Fruit fly (Drosophila melanogaster) whole organism, prepupa: Measurements from ENCODE around the gene Duox.

Source experiments
- CG10669 ChIP-seq: fragments of 200-800 bp; sonication (Bioruptor generic); optimal IDR thresholded peaks from 3 replicates; lab custom pipeline; 2018; ENCODE audit warnings: missing biosample characterization, mild to moderate bottlenecking, missing genetic modification characterization, moderate library complexity
- CG11294 ChIP-seq: fragments of 200-800 bp; sonication (Bioruptor generic); IDR thresholded peaks from 2 replicates; pipeline ENCODE4 v1.3.6; 2022; ENCODE audit warnings: missing biosample characterization, missing genetic modification characterization
- CG11762 ChIP-seq: fragments of 200-800 bp; sonication (Bioruptor generic); optimal IDR thresholded peaks from 3 replicates; lab custom pipeline; 2016; ENCODE audit warnings: missing biosample characterization, missing genetic modification characterization; ENCODE audit not compliant: insufficient read depth
- CG11902 ChIP-seq: fragments of 200-800 bp; sonication (Bioruptor generic); optimal IDR thresholded peaks from 3 replicates; lab custom pipeline; 2016; ENCODE audit warnings: missing biosample characterization, missing genetic modification characterization
- CG15336 ChIP-seq: fragments of 200-800 bp; sonication (Bioruptor generic); IDR thresholded peaks from 2 replicates; pipeline ENCODE4 v1.3.6; 2022; ENCODE audit warnings: missing biosample characterization, missing genetic modification characterization
- CG1621 ChIP-seq: fragments of 200-800 bp; sonication (Bioruptor generic); optimal IDR thresholded peaks from 3 replicates; lab custom pipeline; 2018; ENCODE audit warnings: missing biosample characterization, mild to moderate bottlenecking, missing genetic modification characterization
- CG16779 ChIP-seq: fragments of 200-800 bp; sonication (Bioruptor generic); optimal IDR thresholded peaks from 3 replicates; lab custom pipeline; 2017; ENCODE audit warnings: missing biosample characterization, mild to moderate bottlenecking, missing genetic modification characterization
- CG3032 ChIP-seq: fragments of 200-800 bp; optimal IDR thresholded peaks from 2 replicates; lab custom pipeline; 2019; ENCODE audit warnings: missing biosample characterization, mild to moderate bottlenecking, missing genetic modification characterization, moderate library complexity
- CG32006 ChIP-seq: fragments of 200-800 bp; sonication (Bioruptor generic); optimal IDR thresholded peaks from 3 replicates; lab custom pipeline; 2017; ENCODE audit warnings: missing biosample characterization, mild to moderate bottlenecking, missing genetic modification characterization
- CG34406 ChIP-seq: fragments of 200-800 bp; sonication (Bioruptor generic); optimal IDR thresholded peaks from 3 replicates; lab custom pipeline; 2016; ENCODE audit warnings: missing biosample characterization, missing genetic modification characterization
- CG3919 ChIP-seq: fragments of 200-800 bp; sonication (Bioruptor generic); optimal IDR thresholded peaks from 3 replicates; lab custom pipeline; 2016; ENCODE audit warnings: missing biosample characterization, missing genetic modification characterization
- CG6163 ChIP-seq: fragments of 200-800 bp; sonication (Bioruptor generic); IDR thresholded peaks from 3 replicates; pipeline ENCODE4 v1.3.6; 2022; ENCODE audit warnings: missing biosample characterization, missing genetic modification characterization
- CG6276 ChIP-seq: fragments of 200-800 bp; sonication (Bioruptor generic); optimal IDR thresholded peaks from 2 replicates; lab custom pipeline; 2017; ENCODE audit warnings: missing biosample characterization, mild to moderate bottlenecking, missing genetic modification characterization
- CG6808 ChIP-seq: fragments of 200-800 bp; sonication (Bioruptor generic); optimal IDR thresholded peaks from 3 replicates; lab custom pipeline; 2017; ENCODE audit warnings: missing biosample characterization, missing genetic modification characterization, mild to moderate bottlenecking, moderate library complexity, missing genetic modification reagents
- CG7368 ChIP-seq: fragments of 200-800 bp; sonication (Bioruptor generic); optimal IDR thresholded peaks from 3 replicates; lab custom pipeline; 2016; ENCODE audit warnings: missing biosample characterization, missing genetic modification characterization
- CG8632 ChIP-seq: fragments of 200-800 bp; sonication (Bioruptor generic); optimal IDR thresholded peaks from 3 replicates; lab custom pipeline; 2016; ENCODE audit warnings: missing biosample characterization, missing genetic modification characterization
- CG9139 ChIP-seq: fragments of 200-800 bp; sonication (Bioruptor generic); optimal IDR thresholded peaks from 3 replicates; lab custom pipeline; 2017; ENCODE audit warnings: missing biosample characterization, mild to moderate bottlenecking, missing genetic modification characterization
- Eip75B ChIP-seq: fragments of 200-800 bp; sonication (Bioruptor generic); optimal IDR thresholded peaks from 3 replicates; lab custom pipeline; 2016; ENCODE audit warnings: missing biosample characterization, missing genetic modification characterization
- Eip78C ChIP-seq: fragments of 200-800 bp; sonication (Bioruptor generic); peaks from one replicate; lab custom pipeline; 2016; ENCODE audit warnings: missing biosample characterization, missing genetic modification characterization
- Eip93F ChIP-seq: fragments of 200-800 bp; sonication (Bioruptor generic); optimal IDR thresholded peaks from 2 replicates; lab custom pipeline; 2016; ENCODE audit warnings: missing biosample characterization, mild to moderate bottlenecking, missing genetic modification characterization
- Ets21C ChIP-seq: fragments of 200-800 bp; sonication (Bioruptor generic); optimal IDR thresholded peaks from 3 replicates; lab custom pipeline; 2016; ENCODE audit warnings: missing biosample characterization, missing genetic modification characterization
- Ets96B ChIP-seq: fragments of 200-800 bp; optimal IDR thresholded peaks from 2 replicates; lab custom pipeline; 2019; ENCODE audit warnings: missing biosample characterization, mild to moderate bottlenecking, missing genetic modification characterization, moderate library complexity
- Gug ChIP-seq: fragments of 200-800 bp; sonication (Bioruptor generic); IDR thresholded peaks from 2 replicates; pipeline ENCODE4 v1.3.6; 2022; ENCODE audit warnings: missing biosample characterization, missing genetic modification characterization
- Hr39 ChIP-seq: fragments of 200-800 bp; sonication (Bioruptor generic); optimal IDR thresholded peaks from 2 replicates; lab custom pipeline; 2016; ENCODE audit warnings: missing biosample characterization, missing genetic modification characterization
- Hr4 ChIP-seq: fragments of 200-800 bp; sonication (Bioruptor generic); optimal IDR thresholded peaks from 3 replicates; lab custom pipeline; 2016; ENCODE audit warnings: missing biosample characterization, missing genetic modification characterization
- Lpt ChIP-seq: fragments of 200-800 bp; sonication (Bioruptor generic); optimal IDR thresholded peaks from 3 replicates; lab custom pipeline; 2016; ENCODE audit warnings: missing biosample characterization, missing genetic modification characterization
- Met ChIP-seq: fragments of 200-800 bp; sonication (Bioruptor generic); optimal IDR thresholded peaks from 3 replicates; lab custom pipeline; 2016; ENCODE audit warnings: missing biosample characterization, missing genetic modification characterization
- OdsH ChIP-seq: fragments of 200-800 bp; sonication (Bioruptor generic); optimal IDR thresholded peaks from 3 replicates; lab custom pipeline; 2016; ENCODE audit warnings: missing biosample characterization, missing genetic modification characterization
- Smox ChIP-seq: fragments of 200-800 bp; sonication (Bioruptor generic); optimal IDR thresholded peaks from 3 replicates; lab custom pipeline; 2016; ENCODE audit warnings: missing biosample characterization, missing genetic modification characterization
- Sox102F ChIP-seq: fragments of 200-800 bp; sonication (Bioruptor generic); optimal IDR thresholded peaks from 2 replicates; lab custom pipeline; 2016; ENCODE audit warnings: missing biosample characterization, mild to moderate bottlenecking, missing genetic modification characterization
- Sox14 ChIP-seq: fragments of 200-800 bp; sonication (Bioruptor generic); optimal IDR thresholded peaks from 3 replicates; lab custom pipeline; 2016; ENCODE audit warnings: missing biosample characterization, missing genetic modification characterization
- Sox15 ChIP-seq: fragments of 200-800 bp; sonication (Bioruptor generic); optimal IDR thresholded peaks from 3 replicates; lab custom pipeline; 2016; ENCODE audit warnings: missing biosample characterization, missing genetic modification characterization
- achi ChIP-seq: fragments of 200-800 bp; sonication (Bioruptor generic); optimal IDR thresholded peaks from 3 replicates; lab custom pipeline; 2016; ENCODE audit warnings: missing biosample characterization, missing genetic modification characterization
- acj6 ChIP-seq: fragments of 200-800 bp; sonication (Bioruptor generic); optimal IDR thresholded peaks from 3 replicates; lab custom pipeline; 2016; ENCODE audit warnings: missing biosample characterization, missing genetic modification characterization
- eg ChIP-seq: fragments of 200-800 bp; sonication (Bioruptor generic); IDR thresholded peaks from 3 replicates; pipeline ENCODE4 v1.3.6; 2022; ENCODE audit warnings: missing biosample characterization, missing genetic modification characterization
- esn ChIP-seq: fragments of 200-800 bp; sonication (Bioruptor generic); optimal IDR thresholded peaks from 2 replicates; lab custom pipeline; 2016; ENCODE audit warnings: missing biosample characterization, mild to moderate bottlenecking, missing genetic modification characterization, moderate library complexity
- fd59A ChIP-seq: fragments of 200-800 bp; sonication (Bioruptor generic); optimal IDR thresholded peaks from 2 replicates; lab custom pipeline; 2017; ENCODE audit warnings: missing biosample characterization, mild to moderate bottlenecking, missing genetic modification characterization, missing genetic modification reagents
- fd85E ChIP-seq: fragments of 200-800 bp; sonication (Bioruptor generic); optimal IDR thresholded peaks from 3 replicates; lab custom pipeline; 2016; ENCODE audit warnings: missing biosample characterization, missing genetic modification characterization
- fkh ChIP-seq: fragments of 200-800 bp; sonication (Bioruptor generic); optimal IDR thresholded peaks from 3 replicates; lab custom pipeline; 2017; ENCODE audit warnings: missing biosample characterization, mild to moderate bottlenecking, missing genetic modification characterization, moderate library complexity
- pdm3 ChIP-seq: fragments of 200-800 bp; sonication (Bioruptor generic); optimal IDR thresholded peaks from 3 replicates; lab custom pipeline; 2016; ENCODE audit warnings: missing biosample characterization, missing genetic modification characterization
- salr ChIP-seq, 2 experiments: fragments of 200-800 bp; sonication (Bioruptor generic); optimal IDR thresholded peaks; 3 replicates each; lab custom pipeline; 2016 to 2018; ENCODE audit warnings: missing biosample characterization in 2 of 2, missing genetic modification characterization in 2 of 2, mild to moderate bottlenecking in 1 of 2
- ss ChIP-seq, 2 experiments: fragments of 200-800 bp; sonication (Bioruptor generic); optimal IDR thresholded peaks; 2 replicates in 1 of 2; 3 replicates in 1 of 2; lab custom pipeline; 2017 to 2018; ENCODE audit warnings: mild to moderate bottlenecking in 2 of 2, missing biosample characterization in 2 of 2, missing genetic modification characterization in 2 of 2, moderate library complexity in 1 of 2
- svp ChIP-seq: fragments of 200-800 bp; sonication (Bioruptor generic); peaks from one replicate; lab custom pipeline; 2016; ENCODE audit warnings: missing biosample characterization, missing genetic modification characterization
- topi ChIP-seq: fragments of 200-800 bp; sonication (Bioruptor generic); optimal IDR thresholded peaks from 3 replicates; lab custom pipeline; 2016; ENCODE audit warnings: missing biosample characterization, missing genetic modification characterization
- vri ChIP-seq: fragments of 200-800 bp; sonication (Bioruptor generic); optimal IDR thresholded peaks from 3 replicates; lab custom pipeline; 2016; ENCODE audit warnings: missing biosample characterization, mild to moderate bottlenecking, missing genetic modification characterization

The Duox gene

dm6 chr2L:2856960-2857584 is 27.0 kb upstream of the Duox start, which contains the start of gene CG2991 (continued):
- TF ChIP-seq fd85E (GFP tag; lab: Kevin White, UChicago) (no peak), Hr4 (GFP tag; lab: Kevin White, UChicago) (no peak), Sox102F (peak; percentile 58), salr (GFP tag; optimal IDR thresholded peaks at IDR 0.05; lab: Kevin White, UChicago) (no peak), Smox (GFP tag; lab: Kevin White, UChicago) (peak; percentile 0), achi (GFP tag; lab: Kevin White, UChicago) (no peak), CG7368 (GFP tag; lab: Kevin White, UChicago) (no peak), CG11762 (no peak), Hr39 (GFP tag; lab: Kevin White, UChicago) (no peak), CG3919 (GFP tag; lab: Kevin White, UChicago) (peak; percentile 2), CG15336 (peak; percentile 12; the same call in 1 of the 2 replicates), Sox14 (GFP tag; lab: Kevin White, UChicago) (peak; percentile 78), svp (GFP tag; lab: Kevin White, UChicago) (peak; percentile 66), eg (GFP tag; lab: Robert Waterston, UW) (no peak), topi (GFP tag; lab: Kevin White, UChicago) (peak; percentile 41), Ets21C (GFP tag; lab: Kevin White, UChicago) (no peak), fkh (GFP tag; lab: Kevin White, UChicago) (no peak), Ets96B (tag; lab: Kevin White, UChicago) (peak; percentile 3), CG32006 (no peak)
- TF ChIP-seq, all 60 proteins: peak for 18

DNA sequence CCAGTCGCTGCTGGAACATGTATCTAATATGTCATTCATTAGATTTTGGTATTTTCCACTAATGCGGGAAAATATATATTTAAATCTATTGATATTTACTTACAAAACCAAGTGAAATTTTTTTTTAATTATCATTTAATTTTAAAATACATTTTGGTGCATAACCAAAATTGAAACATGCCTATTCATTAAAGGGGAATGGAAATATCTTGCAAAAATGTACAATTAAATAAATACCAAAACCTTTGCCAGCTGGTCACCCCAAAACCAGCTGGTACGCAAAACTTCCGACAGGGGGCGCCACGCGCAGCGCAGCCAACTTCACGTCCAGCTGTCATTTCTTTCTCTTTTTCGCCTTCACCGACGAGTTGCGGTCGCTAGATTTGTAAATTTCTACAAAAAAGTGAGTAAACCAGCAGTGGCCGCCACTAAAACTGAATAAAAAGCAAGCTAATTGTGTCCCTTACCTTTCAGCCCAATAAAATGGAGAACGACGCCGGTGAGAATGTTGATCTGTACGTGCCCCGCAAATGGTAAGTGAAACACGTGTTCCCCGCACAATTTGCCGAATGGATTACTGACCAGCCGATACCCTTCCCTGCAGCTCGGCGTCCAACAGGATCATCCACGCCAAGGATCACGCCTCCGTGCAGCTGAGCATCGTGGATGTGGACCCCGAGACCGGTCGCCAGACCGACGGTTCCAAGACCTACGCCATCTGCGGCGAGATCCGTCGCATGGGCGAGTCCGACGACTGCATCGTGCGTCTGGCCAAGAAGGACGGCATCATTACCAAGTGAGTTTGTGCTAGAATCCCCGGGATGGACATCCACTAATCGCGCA is 25.9 kb upstream of the Duox start, which contains the start of the genes CG3104 and RpS21:
CG3104 (minus strand) TSS at position 6 of the 843 bp plus-strand sequence.
RpS21 (plus strand) TSS at position 298 of the 843 bp plus-strand sequence.
- TF ChIP-seq Gug (0 out of 2 replicates have a peak, but pooled peaks have one; percentile 15), CG6276 (GFP tag; lab: Kevin White, UChicago) (peak; percentile 4), Ets96B (tag; lab: Kevin White, UChicago) (peak; percentile 47), achi (GFP tag; lab: Kevin White, UChicago) (peak; percentile 99), Hr39 (GFP tag; lab: Kevin White, UChicago) (peak; percentile 86), salr (GFP tag; optimal IDR thresholded peaks at IDR 0.05; lab: Kevin White, UChicago) (peak; percentile 38 to 79), CG15336 (no peak), Eip78C (GFP tag; lab: Kevin White, UChicago) (peak; percentile 89), acj6 (GFP tag; lab: Kevin White, UChicago) (peak; percentile 59), Hr4 (GFP tag; lab: Kevin White, UChicago) (peak; percentile 23), CG11902 (GFP tag; lab: Kevin White, UChicago) (peak; percentile 53), CG6163 (GFP tag; lab: Robert Waterston, UW) (peak; percentile 89), OdsH (peak; percentile 68), vri (GFP tag; lab: Kevin White, UChicago) (peak; percentile 63), CG16779 (peak; percentile 48), ss (GFP tag; optimal IDR thresholded peaks at IDR 0.05; lab: Kevin White, UChicago) (peak; percentile 68 to 77), fkh (GFP tag; lab: Kevin White, UChicago) (peak; percentile 73), CG32006 (peak; percentile 46), fd59A (GFP tag; lab: Kevin White, UChicago) (peak; percentile 50), Met (GFP tag; lab: Kevin White, UChicago) (peak; percentile 71), CG34406 (GFP tag; lab: Kevin White, UChicago) (peak; percentile 56), Lpt (peak; percentile 46), CG11294 (GFP tag; lab: Robert Waterston, UW) (0 out of 2 replicates have a peak, but pooled peaks have one; percentile 19), pdm3 (peak; percentile 70), CG8632 (peak; percentile 52), CG7368 (GFP tag; lab: Kevin White, UChicago) (peak; percentile 64), CG3032 (peak; percentile 70), CG6808 (GFP tag; lab: Kevin White, UChicago) (peak; percentile 56), esn (GFP tag; lab: Kevin White, UChicago) (peak; percentile 76), Sox15 (GFP tag; lab: Kevin White, UChicago) (peak; percentile 60), CG10669 (GFP tag; lab: Kevin White, UChicago) (peak; percentile 58), CG9139 (GFP tag; lab: Kevin White, UChicago) (peak; percentile 16), CG3919 (GFP tag; lab: Kevin White, UChicago) (peak; percentile 81), Eip93F (GFP tag; lab: Kevin White, UChicago) (peak; percentile 79), CG1621 (tag; lab: Kevin White, UChicago) (peak; percentile 51), Eip75B (GFP tag; lab: Kevin White, UChicago) (peak; percentile 53)
